Fruit fly (Drosophila melanogaster): ENCODE results near the gene ATPsynO.

- TF ChIP-seq CTCF (optimal IDR thresholded peaks at IDR 0.05), result no peak
- no peak for TF ChIP-seq CG8478 (optimal IDR thresholded peaks at IDR 0.05)
Observed at dm6 chr3R:15282326-15282725, 16.9 kb downstream of the ATPsynO start.

Data from S2 (cell line).